Worm (Caenorhabditis elegans): Measurements from ENCODE around the gene Y116A8C.40.

DNA sequence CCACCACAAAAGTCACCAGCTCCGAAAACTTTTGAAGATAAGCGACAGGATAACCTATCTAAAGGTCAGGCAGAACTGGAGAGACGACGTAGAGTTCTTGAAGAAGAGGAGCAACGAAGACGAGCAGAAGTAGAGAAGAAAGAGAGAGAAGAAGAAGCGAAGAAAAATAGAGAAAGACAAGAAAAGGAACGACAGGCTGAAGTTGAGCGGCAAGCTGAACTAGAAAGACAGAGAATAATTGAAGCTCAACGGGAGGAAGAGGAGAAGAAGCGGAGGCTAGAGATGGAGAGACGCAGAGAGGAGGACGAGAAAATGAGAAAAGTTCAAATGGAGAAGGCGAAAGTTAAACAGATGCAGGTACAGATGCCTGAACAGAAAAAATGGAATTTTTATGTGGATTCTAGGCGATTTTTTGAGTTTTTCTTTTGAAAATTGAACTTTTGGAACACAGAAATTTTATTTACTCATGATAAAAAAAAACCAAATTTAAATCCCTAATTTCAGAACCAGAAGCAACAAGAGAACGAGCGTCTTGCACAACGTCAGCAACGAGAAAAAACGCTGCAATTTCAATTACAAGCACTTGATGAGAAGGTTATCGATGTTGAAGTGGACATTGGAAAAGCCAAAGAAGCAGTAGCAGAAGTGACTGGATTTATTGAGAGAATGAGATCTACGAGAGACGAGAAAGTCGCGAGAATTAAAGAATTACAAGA is 29.6 kb downstream of the Y116A8C.40 start:
- TF ChIP-seq ztf-29 (GFP tag; IDR thresholded peaks at IDR 0.05) (no peak), ref-1 (GFP tag; conservative IDR thresholded peaks at IDR 0.05) (no peak), cog-1 (tag; optimal IDR thresholded peaks at IDR 0.05) (no peak), flt-1 (GFP tag; IDR thresholded peaks at IDR 0.05) (no peak), klf-2 (GFP tag; conservative IDR thresholded peaks at IDR 0.05) (no peak), tab-1 (GFP tag; IDR thresholded peaks at IDR 0.05) (no peak)
